Fruit fly (Drosophila melanogaster): ENCODE measurements around the gene CG16704.

dm6 chr2L:3657349-3658142, 34.8 kb downstream of the CG16704 start:
- TF ChIP-seq psq (optimal IDR thresholded peaks at IDR 0.05) (no peak), Myc (optimal IDR thresholded peaks at IDR 0.05) (no peak), h (optimal IDR thresholded peaks at IDR 0.05) (no peak), Sin3A (optimal IDR thresholded peaks at IDR 0.05) (no peak)

Data from Kc167 (cell line).